Worm (Caenorhabditis elegans) whole organism, L1 larva: Measurements from ENCODE around the gene R07H5.9.

Experiments used
- C16A3.4 ChIP-seq: fragments of 150-350 bp; optimal IDR thresholded peaks from 2 replicates; lab custom pipeline; 2014; ENCODE audit warnings: missing biosample characterization, missing genetic modification characterization
- ama-1 ChIP-seq: fragments of 150-350 bp; optimal IDR thresholded peaks from 2 replicates; lab custom pipeline; 2014
- blmp-1 ChIP-seq: fragments of 150-350 bp; optimal IDR thresholded peaks from 2 replicates; lab custom pipeline; 2014; ENCODE audit warnings: missing biosample characterization, missing genetic modification characterization
- ceh-82 ChIP-seq, 3 experiments: fragments of 150-350 bp in 1 of 3; sonication (generic microtip) in 2 of 3; optimal IDR thresholded peaks; 2 replicates each; lab custom pipeline; 2014 to 2017; ENCODE audit warnings: missing biosample characterization in 3 of 3, missing genetic modification characterization in 3 of 3
- ceh-90 ChIP-seq: sonication (generic microtip); optimal IDR thresholded peaks from 2 replicates; lab custom pipeline; 2016; ENCODE audit warnings: missing genetic modification characterization, missing compliant biosample characterization
- lin-14 ChIP-seq: fragments of 200-800 bp; sonication (Bioruptor generic); optimal IDR thresholded peaks from 2 replicates; lab custom pipeline; 2018; ENCODE audit warnings: mild to moderate bottlenecking, missing genetic modification characterization, moderate library complexity, missing compliant biosample characterization
- lsy-2 ChIP-seq, 2 experiments: fragments of 150-350 bp; optimal IDR thresholded peaks; 2 replicates each; lab custom pipeline; 2014; ENCODE audit warnings: missing biosample characterization in 2 of 2, missing genetic modification characterization in 2 of 2
- nhr-11 ChIP-seq: fragments of 150-350 bp; optimal IDR thresholded peaks from 2 replicates; lab custom pipeline; 2014; ENCODE audit warnings: missing biosample characterization, missing genetic modification characterization
- nhr-12 ChIP-seq: sonication (generic microtip); optimal IDR thresholded peaks from 2 replicates; lab custom pipeline; 2017; ENCODE audit warnings: missing biosample characterization, missing genetic modification characterization
- sptf-1 ChIP-seq: fragments of 150-350 bp; optimal IDR thresholded peaks from 2 replicates; lab custom pipeline; 2014; ENCODE audit warnings: missing biosample characterization, missing genetic modification characterization
- sup-37 ChIP-seq: fragments of 200-800 bp; sonication (Bioruptor generic); optimal IDR thresholded peaks from 2 replicates; lab custom pipeline; 2018; ENCODE audit warnings: mild to moderate bottlenecking, missing genetic modification characterization, missing compliant biosample characterization
- unc-62 ChIP-seq: fragments of 150-350 bp; optimal IDR thresholded peaks from 2 replicates; lab custom pipeline; 2014; ENCODE audit warnings: missing biosample characterization, missing genetic modification reagents, missing genetic modification characterization
- zip-4 ChIP-seq: fragments of 200-800 bp; sonication (Bioruptor generic); optimal IDR thresholded peaks from 2 replicates; lab custom pipeline; 2018; ENCODE audit warnings: mild to moderate bottlenecking, missing genetic modification characterization, moderate library complexity, missing compliant biosample characterization
- ztf-11 ChIP-seq, 2 experiments: sonication (generic microtip); optimal IDR thresholded peaks; 2 replicates each; lab custom pipeline; 2016 to 2017; ENCODE audit warnings: missing genetic modification characterization in 2 of 2, missing biosample characterization in 1 of 2, missing compliant biosample characterization in 1 of 2

ce11 chrIV:11235755-11236154, 28.5 kb downstream of the R07H5.9 start:
- no peak for TF ChIP-seq ceh-90 (tag; lab: Kevin White, UChicago)
- no peak for TF ChIP-seq unc-62 (GFP tag; lab: Kevin White, UChicago)
- TF ChIP-seq blmp-1 (tag; lab: Kevin White, UChicago) = no peak
- TF ChIP-seq lin-14 (GFP tag; lab: Kevin White, UChicago) = peak; percentile 49
- TF ChIP-seq sptf-1 (tag; lab: Kevin White, UChicago) = no peak
- TF ChIP-seq ama-1 (lab: Kevin White, UChicago) = no peak
- TF ChIP-seq C16A3.4 (tag; lab: Kevin White, UChicago) = no peak
- no peak for TF ChIP-seq zip-4 (GFP tag; lab: Kevin White, UChicago)
- no peak for TF ChIP-seq nhr-11 (tag; lab: Kevin White, UChicago)
- TF ChIP-seq nhr-12 (tag; lab: Kevin White, UChicago) = no peak
- TF ChIP-seq lsy-2 (tag; optimal IDR thresholded peaks at IDR 0.05; lab: Kevin White, UChicago) = no peak
- no peak for TF ChIP-seq ceh-82 (tag; optimal IDR thresholded peaks at IDR 0.05; lab: Kevin White, UChicago)
- no peak for TF ChIP-seq ztf-11 (tag; optimal IDR thresholded peaks at IDR 0.05; lab: Kevin White, UChicago)
- no peak for TF ChIP-seq sup-37 (GFP tag; lab: Kevin White, UChicago)
